Fruit fly (Drosophila melanogaster) whole organism, prepupa: Measurements from ENCODE around the gene TbCMF46.

ENCODE experiments used
- CG10631 ChIP-seq: fragments of 200-800 bp; sonication (Bioruptor generic); optimal IDR thresholded peaks from 2 replicates; lab custom pipeline; 2016; ENCODE audit warnings: missing biosample characterization, missing genetic modification characterization
- CG10669 ChIP-seq: fragments of 200-800 bp; sonication (Bioruptor generic); optimal IDR thresholded peaks from 3 replicates; lab custom pipeline; 2018; ENCODE audit warnings: missing biosample characterization, mild to moderate bottlenecking, missing genetic modification characterization, moderate library complexity
- CG11294 ChIP-seq: fragments of 200-800 bp; sonication (Bioruptor generic); IDR thresholded peaks from 2 replicates; pipeline ENCODE4 v1.3.6; 2022; ENCODE audit warnings: missing biosample characterization, missing genetic modification characterization
- CG11902 ChIP-seq: fragments of 200-800 bp; sonication (Bioruptor generic); optimal IDR thresholded peaks from 3 replicates; lab custom pipeline; 2016; ENCODE audit warnings: missing biosample characterization, missing genetic modification characterization
- CG16779 ChIP-seq: fragments of 200-800 bp; sonication (Bioruptor generic); optimal IDR thresholded peaks from 3 replicates; lab custom pipeline; 2017; ENCODE audit warnings: missing biosample characterization, mild to moderate bottlenecking, missing genetic modification characterization
- CG3032 ChIP-seq: fragments of 200-800 bp; optimal IDR thresholded peaks from 2 replicates; lab custom pipeline; 2019; ENCODE audit warnings: missing biosample characterization, mild to moderate bottlenecking, missing genetic modification characterization, moderate library complexity
- CG31627 ChIP-seq: fragments of 200-800 bp; sonication (Bioruptor generic); optimal IDR thresholded peaks from 3 replicates; lab custom pipeline; 2016; ENCODE audit warnings: missing biosample characterization, missing genetic modification characterization
- CG32006 ChIP-seq: fragments of 200-800 bp; sonication (Bioruptor generic); optimal IDR thresholded peaks from 3 replicates; lab custom pipeline; 2017; ENCODE audit warnings: missing biosample characterization, mild to moderate bottlenecking, missing genetic modification characterization
- CG34406 ChIP-seq: fragments of 200-800 bp; sonication (Bioruptor generic); optimal IDR thresholded peaks from 3 replicates; lab custom pipeline; 2016; ENCODE audit warnings: missing biosample characterization, missing genetic modification characterization
- CG3919 ChIP-seq: fragments of 200-800 bp; sonication (Bioruptor generic); optimal IDR thresholded peaks from 3 replicates; lab custom pipeline; 2016; ENCODE audit warnings: missing biosample characterization, missing genetic modification characterization
- CG4318 ChIP-seq: fragments of 200-800 bp; sonication (Bioruptor generic); optimal IDR thresholded peaks from 3 replicates; lab custom pipeline; 2017; ENCODE audit warnings: missing biosample characterization, mild to moderate bottlenecking, missing genetic modification characterization
- CG6163 ChIP-seq: fragments of 200-800 bp; sonication (Bioruptor generic); IDR thresholded peaks from 3 replicates; pipeline ENCODE4 v1.3.6; 2022; ENCODE audit warnings: missing biosample characterization, missing genetic modification characterization
- CG6276 ChIP-seq: fragments of 200-800 bp; sonication (Bioruptor generic); optimal IDR thresholded peaks from 2 replicates; lab custom pipeline; 2017; ENCODE audit warnings: missing biosample characterization, mild to moderate bottlenecking, missing genetic modification characterization
- CG6792 ChIP-seq: fragments of 200-800 bp; sonication (Bioruptor generic); optimal IDR thresholded peaks from 3 replicates; lab custom pipeline; 2016; ENCODE audit warnings: missing biosample characterization, missing genetic modification characterization
- CG6808 ChIP-seq: fragments of 200-800 bp; sonication (Bioruptor generic); optimal IDR thresholded peaks from 3 replicates; lab custom pipeline; 2017; ENCODE audit warnings: missing biosample characterization, missing genetic modification characterization, mild to moderate bottlenecking, moderate library complexity, missing genetic modification reagents
- CG7368 ChIP-seq: fragments of 200-800 bp; sonication (Bioruptor generic); optimal IDR thresholded peaks from 3 replicates; lab custom pipeline; 2016; ENCODE audit warnings: missing biosample characterization, missing genetic modification characterization
- CG8119 ChIP-seq: fragments of 200-800 bp; sonication (Bioruptor generic); IDR thresholded peaks from 3 replicates; pipeline ENCODE4 v1.3.6; 2022; ENCODE audit warnings: missing biosample characterization, missing genetic modification characterization
- CG8319 ChIP-seq: fragments of 200-800 bp; sonication (Bioruptor generic); optimal IDR thresholded peaks from 3 replicates; lab custom pipeline; 2016; ENCODE audit warnings: missing biosample characterization, missing genetic modification characterization
- CG9139 ChIP-seq: fragments of 200-800 bp; sonication (Bioruptor generic); optimal IDR thresholded peaks from 3 replicates; lab custom pipeline; 2017; ENCODE audit warnings: missing biosample characterization, mild to moderate bottlenecking, missing genetic modification characterization
- Eip75B ChIP-seq: fragments of 200-800 bp; sonication (Bioruptor generic); optimal IDR thresholded peaks from 3 replicates; lab custom pipeline; 2016; ENCODE audit warnings: missing biosample characterization, missing genetic modification characterization
- Eip78C ChIP-seq: fragments of 200-800 bp; sonication (Bioruptor generic); peaks from one replicate; lab custom pipeline; 2016; ENCODE audit warnings: missing biosample characterization, missing genetic modification characterization
- Ets96B ChIP-seq: fragments of 200-800 bp; optimal IDR thresholded peaks from 2 replicates; lab custom pipeline; 2019; ENCODE audit warnings: missing biosample characterization, mild to moderate bottlenecking, missing genetic modification characterization, moderate library complexity
- Gug ChIP-seq: fragments of 200-800 bp; sonication (Bioruptor generic); IDR thresholded peaks from 2 replicates; pipeline ENCODE4 v1.3.6; 2022; ENCODE audit warnings: missing biosample characterization, missing genetic modification characterization
- Hr38 ChIP-seq: sonication (Bioruptor generic); optimal IDR thresholded peaks from 2 replicates; lab custom pipeline; 2016; ENCODE audit warnings: missing biosample characterization, missing genetic modification characterization
- Hr39 ChIP-seq: fragments of 200-800 bp; sonication (Bioruptor generic); optimal IDR thresholded peaks from 2 replicates; lab custom pipeline; 2016; ENCODE audit warnings: missing biosample characterization, missing genetic modification characterization
- Hr4 ChIP-seq: fragments of 200-800 bp; sonication (Bioruptor generic); optimal IDR thresholded peaks from 3 replicates; lab custom pipeline; 2016; ENCODE audit warnings: missing biosample characterization, missing genetic modification characterization
- Met ChIP-seq: fragments of 200-800 bp; sonication (Bioruptor generic); optimal IDR thresholded peaks from 3 replicates; lab custom pipeline; 2016; ENCODE audit warnings: missing biosample characterization, missing genetic modification characterization
- OdsH ChIP-seq: fragments of 200-800 bp; sonication (Bioruptor generic); optimal IDR thresholded peaks from 3 replicates; lab custom pipeline; 2016; ENCODE audit warnings: missing biosample characterization, missing genetic modification characterization
- Smox ChIP-seq: fragments of 200-800 bp; sonication (Bioruptor generic); optimal IDR thresholded peaks from 3 replicates; lab custom pipeline; 2016; ENCODE audit warnings: missing biosample characterization, missing genetic modification characterization
- Sox102F ChIP-seq: fragments of 200-800 bp; sonication (Bioruptor generic); optimal IDR thresholded peaks from 2 replicates; lab custom pipeline; 2016; ENCODE audit warnings: missing biosample characterization, mild to moderate bottlenecking, missing genetic modification characterization
- Sox14 ChIP-seq: fragments of 200-800 bp; sonication (Bioruptor generic); optimal IDR thresholded peaks from 3 replicates; lab custom pipeline; 2016; ENCODE audit warnings: missing biosample characterization, missing genetic modification characterization
- Sox15 ChIP-seq: fragments of 200-800 bp; sonication (Bioruptor generic); optimal IDR thresholded peaks from 3 replicates; lab custom pipeline; 2016; ENCODE audit warnings: missing biosample characterization, missing genetic modification characterization
- achi ChIP-seq: fragments of 200-800 bp; sonication (Bioruptor generic); optimal IDR thresholded peaks from 3 replicates; lab custom pipeline; 2016; ENCODE audit warnings: missing biosample characterization, missing genetic modification characterization
- acj6 ChIP-seq: fragments of 200-800 bp; sonication (Bioruptor generic); optimal IDR thresholded peaks from 3 replicates; lab custom pipeline; 2016; ENCODE audit warnings: missing biosample characterization, missing genetic modification characterization
- cyc ChIP-seq: fragments of 200-800 bp; sonication (Bioruptor generic); optimal IDR thresholded peaks from 3 replicates; lab custom pipeline; 2016; ENCODE audit warnings: missing biosample characterization, missing genetic modification characterization
- dac ChIP-seq: fragments of 200-800 bp; sonication (Bioruptor generic); optimal IDR thresholded peaks from 2 replicates; lab custom pipeline; 2017; ENCODE audit warnings: missing biosample characterization, mild to moderate bottlenecking, missing genetic modification characterization
- dsx ChIP-seq: fragments of 200-800 bp; optimal IDR thresholded peaks from 3 replicates; lab custom pipeline; 2019; ENCODE audit warnings: missing biosample characterization, mild to moderate bottlenecking, missing genetic modification characterization, moderate library complexity; ENCODE audit not compliant: poor library complexity, severe bottlenecking
- eg ChIP-seq: fragments of 200-800 bp; sonication (Bioruptor generic); IDR thresholded peaks from 3 replicates; pipeline ENCODE4 v1.3.6; 2022; ENCODE audit warnings: missing biosample characterization, missing genetic modification characterization
- esn ChIP-seq: fragments of 200-800 bp; sonication (Bioruptor generic); optimal IDR thresholded peaks from 2 replicates; lab custom pipeline; 2016; ENCODE audit warnings: missing biosample characterization, mild to moderate bottlenecking, missing genetic modification characterization, moderate library complexity
- fd85E ChIP-seq: fragments of 200-800 bp; sonication (Bioruptor generic); optimal IDR thresholded peaks from 3 replicates; lab custom pipeline; 2016; ENCODE audit warnings: missing biosample characterization, missing genetic modification characterization
- fkh ChIP-seq: fragments of 200-800 bp; sonication (Bioruptor generic); optimal IDR thresholded peaks from 3 replicates; lab custom pipeline; 2017; ENCODE audit warnings: missing biosample characterization, mild to moderate bottlenecking, missing genetic modification characterization, moderate library complexity
- lz ChIP-seq: fragments of 200-800 bp; sonication (Bioruptor generic); optimal IDR thresholded peaks from 3 replicates; lab custom pipeline; 2016; ENCODE audit warnings: missing biosample characterization, missing genetic modification characterization
- net ChIP-seq: fragments of 200-800 bp; sonication (Bioruptor generic); optimal IDR thresholded peaks from 3 replicates; lab custom pipeline; 2016; ENCODE audit warnings: missing biosample characterization, missing genetic modification characterization
- salr ChIP-seq, 2 experiments: fragments of 200-800 bp; sonication (Bioruptor generic); optimal IDR thresholded peaks; 3 replicates each; lab custom pipeline; 2016 to 2018; ENCODE audit warnings: missing biosample characterization in 2 of 2, missing genetic modification characterization in 2 of 2, mild to moderate bottlenecking in 1 of 2
- spab ChIP-seq: fragments of 200-800 bp; sonication (Bioruptor generic); optimal IDR thresholded peaks from 2 replicates; lab custom pipeline; 2017; ENCODE audit warnings: missing biosample characterization, mild to moderate bottlenecking, missing genetic modification characterization, missing genetic modification reagents
- svp ChIP-seq: fragments of 200-800 bp; sonication (Bioruptor generic); peaks from one replicate; lab custom pipeline; 2016; ENCODE audit warnings: missing biosample characterization, missing genetic modification characterization
- topi ChIP-seq: fragments of 200-800 bp; sonication (Bioruptor generic); optimal IDR thresholded peaks from 3 replicates; lab custom pipeline; 2016; ENCODE audit warnings: missing biosample characterization, missing genetic modification characterization
- vri ChIP-seq: fragments of 200-800 bp; sonication (Bioruptor generic); optimal IDR thresholded peaks from 3 replicates; lab custom pipeline; 2016; ENCODE audit warnings: missing biosample characterization, mild to moderate bottlenecking, missing genetic modification characterization

Gene TbCMF46

DNA sequence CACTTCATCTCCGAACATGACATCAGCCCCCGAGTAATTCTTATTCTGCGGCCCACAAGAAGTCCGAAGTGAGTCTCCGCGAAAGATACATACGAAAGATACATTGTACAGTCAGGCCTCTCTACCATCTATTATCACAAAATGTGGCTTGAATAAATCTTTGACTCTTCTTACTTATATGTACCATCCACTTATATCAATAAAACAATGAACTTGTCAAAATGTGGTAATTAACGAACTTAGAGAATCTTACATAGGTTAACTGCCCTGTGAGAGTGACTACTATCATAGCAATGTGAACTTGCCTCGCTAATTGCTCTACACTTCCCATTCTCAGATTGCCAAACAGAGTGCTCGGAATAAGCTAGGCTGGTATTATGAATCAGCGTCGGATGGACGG lies 18.0 kb downstream of the TbCMF46 start (continued):
- TF ChIP-seq esn (GFP tag; lab: Kevin White, UChicago) (no peak), Gug (GFP tag; lab: Robert Waterston, UW) (peak; percentile 69), net (GFP tag; lab: Kevin White, UChicago) (peak; percentile 20), salr (GFP tag; optimal IDR thresholded peaks at IDR 0.05; lab: Kevin White, UChicago) (no peak), CG6163 (GFP tag; lab: Robert Waterston, UW) (peak; percentile 78)

dm6 chr2L:9903028-9903427 lies 21.6 kb downstream of the TbCMF46 start, which contains the start of gene Muc30E:
Gene Muc30E (minus strand): TSS chr2L:9903128.
- TF ChIP-seq Ets96B, result no peak
- TF ChIP-seq Hr39, result no peak
- TF ChIP-seq CG32006, result no peak
- TF ChIP-seq eg (GFP tag; lab: Robert Waterston, UW), result no peak
- no peak for TF ChIP-seq CG31627
- TF ChIP-seq dac (GFP tag; lab: Kevin White, UChicago), result no peak
- no peak for TF ChIP-seq CG8119 (GFP tag; lab: Robert Waterston, UW)
- no peak for TF ChIP-seq Sox15 (GFP tag; lab: Kevin White, UChicago)
- TF ChIP-seq dsx, result no peak
- TF ChIP-seq CG16779 (tag; lab: Kevin White, UChicago), result no peak
- no peak for TF ChIP-seq achi (GFP tag; lab: Kevin White, UChicago)
- no peak for TF ChIP-seq spab (GFP tag; lab: Kevin White, UChicago)
- TF ChIP-seq fd85E (GFP tag; lab: Kevin White, UChicago), result no peak
- no peak for TF ChIP-seq CG7368 (GFP tag; lab: Kevin White, UChicago)
- TF ChIP-seq esn (GFP tag; lab: Kevin White, UChicago), result no peak
- no peak for TF ChIP-seq vri (GFP tag; lab: Kevin White, UChicago)
- TF ChIP-seq net (GFP tag; lab: Kevin White, UChicago), result no peak
- TF ChIP-seq CG3032 (tag; lab: Kevin White, UChicago), result no peak
- TF ChIP-seq CG6792 (GFP tag; lab: Kevin White, UChicago), result no peak
- TF ChIP-seq, all 60 proteins: peak for 0

DNA sequence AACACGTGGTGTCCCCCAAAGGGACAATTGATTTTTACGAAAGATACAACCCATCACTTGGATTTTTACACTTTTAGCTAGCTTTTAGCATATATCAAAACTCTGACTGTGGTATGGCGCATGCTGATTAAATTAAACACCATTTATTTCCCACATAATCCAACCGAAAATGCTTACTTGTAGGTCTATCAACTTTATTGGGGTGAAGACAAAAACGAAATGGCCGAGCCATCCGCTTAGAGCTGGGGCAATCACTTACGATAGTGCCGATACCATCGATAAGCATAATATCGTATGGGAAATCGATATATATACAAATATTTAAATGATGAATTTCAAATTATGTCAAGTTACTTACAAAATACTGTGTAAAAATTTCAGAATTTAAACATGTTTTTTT lies 27.4 kb downstream of the TbCMF46 start, which contains the start of gene RpS2:
Gene RpS2 (minus strand): TSS at position 257 of the 400 bp plus-strand sequence.
- TF ChIP-seq CG6808 (GFP tag; lab: Kevin White, UChicago) (peak; percentile 45), lz (GFP tag; lab: Kevin White, UChicago) (no peak), CG4318 (no peak), Smox (peak; percentile 36), dac (GFP tag; lab: Kevin White, UChicago) (no peak), CG3919 (GFP tag; lab: Kevin White, UChicago) (no peak), net (GFP tag; lab: Kevin White, UChicago) (no peak), topi (GFP tag; lab: Kevin White, UChicago) (peak; percentile 39), Met (GFP tag; lab: Kevin White, UChicago) (no peak), Eip75B (GFP tag; lab: Kevin White, UChicago) (peak; percentile 28), Sox14 (GFP tag; lab: Kevin White, UChicago) (peak; percentile 70), vri (GFP tag; lab: Kevin White, UChicago) (peak; percentile 26), Gug (GFP tag; lab: Robert Waterston, UW) (no peak), OdsH (GFP tag; lab: Kevin White, UChicago) (peak; percentile 28), CG7368 (GFP tag; lab: Kevin White, UChicago) (no peak), CG6163 (GFP tag; lab: Robert Waterston, UW) (no peak), CG31627 (peak; percentile 24), CG6276 (GFP tag; lab: Kevin White, UChicago) (no peak), fkh (GFP tag; lab: Kevin White, UChicago) (peak; percentile 22), svp (GFP tag; lab: Kevin White, UChicago) (no peak), fd85E (GFP tag; lab: Kevin White, UChicago) (no peak), cyc (GFP tag; lab: Kevin White, UChicago) (peak; percentile 1), Hr38 (GFP tag; lab: Kevin White, UChicago) (no peak), acj6 (GFP tag; lab: Kevin White, UChicago) (peak; percentile 31), Sox102F (peak; percentile 58), CG10631 (GFP tag; lab: Kevin White, UChicago) (no peak), CG8319 (no peak), esn (GFP tag; lab: Kevin White, UChicago) (peak; percentile 71), Eip78C (GFP tag; lab: Kevin White, UChicago) (peak; percentile 79), CG9139 (GFP tag; lab: Kevin White, UChicago) (no peak), CG11902 (no peak), CG10669 (GFP tag; lab: Kevin White, UChicago) (no peak), CG11294 (no peak), CG34406 (GFP tag; lab: Kevin White, UChicago) (peak; percentile 36), Hr4 (GFP tag; lab: Kevin White, UChicago) (no peak), salr (GFP tag; optimal IDR thresholded peaks at IDR 0.05; lab: Kevin White, UChicago) (no peak)
